Worm (Caenorhabditis elegans): ENCODE data around the gene pmt-2.

pmt-2 gene

DNA sequence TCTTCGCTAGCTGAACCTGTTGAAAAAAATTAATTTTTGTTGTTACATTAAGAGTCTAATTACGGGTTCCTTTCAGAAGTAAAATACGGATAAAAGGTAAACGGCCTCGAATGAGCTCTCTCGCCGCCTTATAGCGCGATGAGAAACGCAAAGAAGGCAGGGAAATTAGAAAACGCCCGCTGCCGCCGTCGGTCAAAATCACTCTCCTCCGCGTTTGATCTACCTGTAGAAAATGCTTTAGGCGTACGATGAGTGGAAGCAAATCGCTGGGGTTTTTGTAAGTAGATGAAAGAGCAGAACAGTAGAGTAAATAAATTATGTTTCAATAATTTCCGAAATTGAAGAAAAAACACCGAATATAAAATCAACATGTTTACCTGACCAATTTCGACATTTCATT is 8.8 kb downstream of the pmt-2 start:
- TF ChIP-seq sma-3 (GFP tag; optimal IDR thresholded peaks at IDR 0.05), result no peak
- TF ChIP-seq gmeb-1 (tag; optimal IDR thresholded peaks at IDR 0.05), result no peak
- no peak for TF ChIP-seq fos-1 (tag; optimal IDR thresholded peaks at IDR 0.05)
- no peak for TF ChIP-seq ama-1 (optimal IDR thresholded peaks at IDR 0.05)
- no peak for TF ChIP-seq Y55F3AM.14 (GFP tag; optimal IDR thresholded peaks at IDR 0.05)
- TF ChIP-seq aly-2 (tag; optimal IDR thresholded peaks at IDR 0.05), result no peak
- no peak for TF ChIP-seq nhr-129 (tag; optimal IDR thresholded peaks at IDR 0.05)
- TF ChIP-seq egl-27 (tag; optimal IDR thresholded peaks at IDR 0.05), result no peak
- no peak for TF ChIP-seq lin-39 (tag; optimal IDR thresholded peaks at IDR 0.05)
- no peak for TF ChIP-seq C34F6.9 (tag; optimal IDR thresholded peaks at IDR 0.05)

DNA sequence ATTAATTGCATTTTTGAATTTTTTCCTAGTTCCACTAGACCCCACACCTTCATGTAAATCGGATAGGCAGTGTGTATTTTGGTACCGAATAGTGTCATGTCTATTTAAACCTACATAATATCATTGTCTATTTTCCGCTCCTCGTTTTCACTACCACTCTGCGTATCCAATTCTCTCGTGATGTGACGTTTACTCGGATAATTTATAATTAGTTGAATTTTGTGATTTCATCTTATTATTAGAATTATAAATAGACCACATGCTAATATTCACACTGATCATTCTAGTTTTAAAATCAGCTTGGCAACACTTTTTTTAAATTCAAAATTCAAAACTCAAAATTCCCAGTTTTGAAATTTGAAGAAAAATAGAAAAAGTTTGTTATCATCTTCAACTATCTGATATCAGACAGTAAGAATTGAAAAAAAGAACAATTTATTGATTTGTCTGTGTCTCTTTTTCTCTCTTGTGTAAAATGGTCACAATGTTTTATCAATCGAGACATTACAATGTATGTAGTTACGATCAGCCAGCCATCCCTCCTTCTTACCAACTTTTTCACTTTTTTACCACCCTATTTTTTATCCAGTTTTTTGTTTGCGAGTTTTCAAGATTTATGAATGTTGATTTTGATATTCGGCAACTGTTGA is 12.2 kb downstream of the pmt-2 start:
- TF ChIP-seq egl-27 (tag; optimal IDR thresholded peaks at IDR 0.05), result no peak
- peak; percentile 23 for TF ChIP-seq nhr-25 (tag; optimal IDR thresholded peaks at IDR 0.05)
- TF ChIP-seq fos-1 (tag; optimal IDR thresholded peaks at IDR 0.05), result peak; percentile 52

ce11 chrV:4642691-4643090 is 14.3 kb downstream of the pmt-2 start, which contains the start of gene soc-1:
TSS of gene soc-1 (plus strand) at chrV:4642952.
- TF ChIP-seq blmp-1 (tag; optimal IDR thresholded peaks at IDR 0.05; ENCODE audit: insufficient read depth) (no peak), alr-1 (tag; optimal IDR thresholded peaks at IDR 0.05) (no peak), nhr-129 (tag; optimal IDR thresholded peaks at IDR 0.05) (peak; percentile 69)

ce11 chrV:4647279-4647819 is 19.0 kb downstream of the pmt-2 start:
- TF ChIP-seq nhr-11 (tag; optimal IDR thresholded peaks at IDR 0.05) (peak; percentile 17), lsy-2 (tag; optimal IDR thresholded peaks at IDR 0.05) (no peak), nhr-25 (tag; optimal IDR thresholded peaks at IDR 0.05) (peak; percentile 63), ama-1 (optimal IDR thresholded peaks at IDR 0.05) (peak; percentile 79), sem-4 (tag; optimal IDR thresholded peaks at IDR 0.05) (peak; percentile 26), skn-1 (tag; optimal IDR thresholded peaks at IDR 0.05) (no peak), nhr-21 (tag; optimal IDR thresholded peaks at IDR 0.05) (peak; percentile 19), Y55F3AM.14 (GFP tag; optimal IDR thresholded peaks at IDR 0.05) (peak; percentile 47)

DNA sequence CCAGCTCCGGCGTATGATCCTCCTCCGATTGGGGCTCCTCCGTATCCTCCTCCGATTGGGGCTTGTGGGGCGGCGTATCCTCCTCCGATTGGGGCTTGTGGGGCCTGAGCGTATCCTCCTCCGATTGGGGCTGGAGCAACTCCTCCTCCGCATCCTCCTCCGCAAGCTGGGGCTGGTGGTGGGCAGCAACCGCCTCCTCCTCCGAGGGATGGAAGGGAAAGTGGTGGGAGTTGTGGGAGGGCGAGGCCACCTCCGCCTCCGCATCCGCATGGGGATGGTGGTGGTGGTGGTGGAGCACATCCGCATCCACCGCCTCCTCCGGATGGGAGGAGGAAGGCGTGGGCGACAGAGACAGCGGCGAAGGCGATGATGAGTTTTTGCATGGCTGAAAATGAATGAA is 19.5 kb downstream of the pmt-2 start, which contains the start of gene F41F3.3:
Gene F41F3.3 (minus strand): TSS at position 383 of the 400 bp plus-strand sequence.
- TF ChIP-seq nhr-77 (tag; optimal IDR thresholded peaks at IDR 0.05) (no peak), F13H6.1 (tag; optimal IDR thresholded peaks at IDR 0.05) (peak; percentile 29), ama-1 (optimal IDR thresholded peaks at IDR 0.05) (peak; percentile 74), unc-39 (tag; optimal IDR thresholded peaks at IDR 0.05) (no peak), Y55F3AM.14 (GFP tag; optimal IDR thresholded peaks at IDR 0.05) (peak; percentile 80)

DNA sequence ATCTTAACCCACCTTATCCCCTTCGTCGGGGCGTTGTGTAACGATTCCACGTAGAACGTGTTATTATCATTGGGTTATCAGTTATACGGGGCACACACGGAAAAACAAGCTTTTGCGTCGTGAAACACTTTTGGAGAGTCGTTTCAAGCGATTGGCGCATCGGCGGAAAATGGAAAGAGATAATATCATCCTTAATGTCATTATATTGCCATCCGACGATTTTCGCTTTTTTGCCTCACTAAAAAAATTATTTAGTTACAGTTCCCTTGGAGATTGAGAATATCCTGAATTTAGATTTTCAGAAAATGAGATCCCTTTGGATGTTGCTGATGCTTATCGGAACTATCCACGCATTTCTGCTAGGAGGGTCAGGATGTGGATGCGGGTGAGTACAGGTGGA is 20.1 kb downstream of the pmt-2 start, which contains the start of gene F41F3.8:
Gene F41F3.8 (plus strand): TSS at position 301 of the 400 bp plus-strand sequence.
- TF ChIP-seq skn-1 (tag; optimal IDR thresholded peaks at IDR 0.05) (no peak), zag-1 (tag; optimal IDR thresholded peaks at IDR 0.05) (no peak), C34F6.9 (tag; optimal IDR thresholded peaks at IDR 0.05) (no peak), dmd-4 (tag; optimal IDR thresholded peaks at IDR 0.05) (no peak), nhr-6 (tag; optimal IDR thresholded peaks at IDR 0.05) (no peak), lin-13 (GFP tag; optimal IDR thresholded peaks at IDR 0.05) (no peak), nhr-237 (tag; optimal IDR thresholded peaks at IDR 0.05) (no peak), Y55F3AM.14 (GFP tag; optimal IDR thresholded peaks at IDR 0.05) (no peak), ztf-11 (tag; optimal IDR thresholded peaks at IDR 0.05) (no peak), mab-5 (tag; optimal IDR thresholded peaks at IDR 0.05) (no peak), nhr-21 (tag; optimal IDR thresholded peaks at IDR 0.05) (no peak), nhr-11 (tag; optimal IDR thresholded peaks at IDR 0.05) (no peak), alr-1 (tag; optimal IDR thresholded peaks at IDR 0.05) (no peak)

Data from whole organism, L2 larva.